Worm (Caenorhabditis elegans): ENCODE measurements around the gene srg-26.
A peak's percentile ranks its signal among the peaks of the same experiment; 100 is the strongest.

The srg-26 gene

ce11 chrV:5330967-5331366 is at the start of gene srg-26:
TSS of gene srg-26 (plus strand) at chrV:5331267.
- TF ChIP-seq B0310.2 (tag; optimal IDR thresholded peaks at IDR 0.05) (no peak), tra-4 (tag; optimal IDR thresholded peaks at IDR 0.05) (no peak), ama-1 (optimal IDR thresholded peaks at IDR 0.05) (no peak), F13C5.2 (tag; optimal IDR thresholded peaks at IDR 0.05) (no peak), aly-1 (tag; optimal IDR thresholded peaks at IDR 0.05) (no peak), hmg-4 (GFP tag; optimal IDR thresholded peaks at IDR 0.05) (no peak), tbx-11 (GFP tag; IDR thresholded peaks at IDR 0.05) (no peak), scrt-1 (GFP tag; IDR thresholded peaks at IDR 0.05) (no peak), ceh-13 (GFP tag; optimal IDR thresholded peaks at IDR 0.05) (no peak), sea-1 (GFP tag; conservative IDR thresholded peaks at IDR 0.05) (no peak), tbx-37 (GFP tag; conservative IDR thresholded peaks at IDR 0.05) (no peak), hmbx-1 (tag; optimal IDR thresholded peaks at IDR 0.05) (no peak), hnd-1 (tag; optimal IDR thresholded peaks at IDR 0.05) (no peak), ceh-36 (tag; optimal IDR thresholded peaks at IDR 0.05) (no peak)

ce11 chrV:5284270-5284980 is 46.6 kb upstream of the srg-26 start:
- TF ChIP-seq hmg-4 (GFP tag; optimal IDR thresholded peaks at IDR 0.05) (peak; percentile 74), ceh-36 (tag; optimal IDR thresholded peaks at IDR 0.05) (peak; percentile 12), tra-4 (tag; optimal IDR thresholded peaks at IDR 0.05) (peak; percentile 53), ets-7 (tag; optimal IDR thresholded peaks at IDR 0.05) (peak; percentile 34), ceh-13 (GFP tag; optimal IDR thresholded peaks at IDR 0.05) (peak; percentile 25)

- TF ChIP-seq ama-1 (optimal IDR thresholded peaks at IDR 0.05) = no peak
- no peak for TF ChIP-seq tra-4 (tag; optimal IDR thresholded peaks at IDR 0.05)
- TF ChIP-seq pes-1 (GFP tag; IDR thresholded peaks at IDR 0.05) = no peak
- no peak for TF ChIP-seq sea-1 (GFP tag; conservative IDR thresholded peaks at IDR 0.05)
- TF ChIP-seq hnd-1 (tag; optimal IDR thresholded peaks at IDR 0.05) = no peak
- no peak for TF ChIP-seq flt-1 (GFP tag; IDR thresholded peaks at IDR 0.05)
- TF ChIP-seq scrt-1 (GFP tag; IDR thresholded peaks at IDR 0.05) = no peak
- TF ChIP-seq ceh-13 (GFP tag; optimal IDR thresholded peaks at IDR 0.05) = no peak
- TF ChIP-seq aly-1 (tag; optimal IDR thresholded peaks at IDR 0.05) = no peak
- no peak for TF ChIP-seq B0310.2 (tag; optimal IDR thresholded peaks at IDR 0.05)
- no peak for TF ChIP-seq ets-7 (tag; optimal IDR thresholded peaks at IDR 0.05)
- TF ChIP-seq ceh-36 (tag; optimal IDR thresholded peaks at IDR 0.05) = no peak
- no peak for TF ChIP-seq F13C5.2 (tag; optimal IDR thresholded peaks at IDR 0.05)
- no peak for TF ChIP-seq tbx-37 (GFP tag; conservative IDR thresholded peaks at IDR 0.05)
- TF ChIP-seq hmbx-1 (tag; optimal IDR thresholded peaks at IDR 0.05) = no peak
- TF ChIP-seq tbx-11 (GFP tag; IDR thresholded peaks at IDR 0.05) = no peak
- TF ChIP-seq hmg-4 (GFP tag; optimal IDR thresholded peaks at IDR 0.05) = no peak
These were observed 43.8 kb upstream of the srg-26 start, which contains the start of gene Y49G5A.1 for ce11 chrV:5287273-5287672. TSS of gene Y49G5A.1 (minus strand) at chrV:5287373.

- TF ChIP-seq scrt-1 (GFP tag; IDR thresholded peaks at IDR 0.05) (no peak), hmbx-1 (tag; optimal IDR thresholded peaks at IDR 0.05) (no peak)
These were observed 42.4 kb upstream of the srg-26 start for ce11 chrV:5288676-5289075.

- no peak for TF ChIP-seq flt-1 (GFP tag; IDR thresholded peaks at IDR 0.05)
- no peak for TF ChIP-seq F13C5.2 (tag; optimal IDR thresholded peaks at IDR 0.05)
- TF ChIP-seq tbx-11 (GFP tag; IDR thresholded peaks at IDR 0.05) = no peak
- no peak for TF ChIP-seq ceh-13 (GFP tag; optimal IDR thresholded peaks at IDR 0.05)
- no peak for TF ChIP-seq sea-1 (GFP tag; conservative IDR thresholded peaks at IDR 0.05)
- TF ChIP-seq hnd-1 (tag; optimal IDR thresholded peaks at IDR 0.05) = no peak
- no peak for TF ChIP-seq ceh-36 (tag; optimal IDR thresholded peaks at IDR 0.05)
- no peak for TF ChIP-seq ama-1 (optimal IDR thresholded peaks at IDR 0.05)
- no peak for TF ChIP-seq B0310.2 (tag; optimal IDR thresholded peaks at IDR 0.05)
- no peak for TF ChIP-seq ets-7 (tag; optimal IDR thresholded peaks at IDR 0.05)
These were observed 35.1 kb upstream of the srg-26 start for ce11 chrV:5295940-5296339.

ce11 chrV:5297740-5298139 is 33.3 kb upstream of the srg-26 start:
- TF ChIP-seq ets-7 (tag; optimal IDR thresholded peaks at IDR 0.05) (no peak), hmg-4 (GFP tag; optimal IDR thresholded peaks at IDR 0.05) (no peak), hnd-1 (tag; optimal IDR thresholded peaks at IDR 0.05) (no peak)

- TF ChIP-seq hmbx-1 (tag; optimal IDR thresholded peaks at IDR 0.05) = no peak
- TF ChIP-seq F13C5.2 (tag; optimal IDR thresholded peaks at IDR 0.05) = no peak
- no peak for TF ChIP-seq ama-1 (optimal IDR thresholded peaks at IDR 0.05)
- TF ChIP-seq hnd-1 (tag; optimal IDR thresholded peaks at IDR 0.05) = no peak
- no peak for TF ChIP-seq ceh-13 (GFP tag; optimal IDR thresholded peaks at IDR 0.05)
- no peak for TF ChIP-seq tbx-37 (GFP tag; conservative IDR thresholded peaks at IDR 0.05)
- no peak for TF ChIP-seq tra-4 (tag; optimal IDR thresholded peaks at IDR 0.05)
- TF ChIP-seq pes-1 (GFP tag; IDR thresholded peaks at IDR 0.05) = no peak
- TF ChIP-seq hmg-4 (GFP tag; optimal IDR thresholded peaks at IDR 0.05) = no peak
- no peak for TF ChIP-seq scrt-1 (GFP tag; IDR thresholded peaks at IDR 0.05)
- no peak for TF ChIP-seq flt-1 (GFP tag; IDR thresholded peaks at IDR 0.05)
- TF ChIP-seq aly-1 (tag; optimal IDR thresholded peaks at IDR 0.05) = no peak
- no peak for TF ChIP-seq sea-1 (GFP tag; conservative IDR thresholded peaks at IDR 0.05)
These were observed 29.8 kb upstream of the srg-26 start for ce11 chrV:5301226-5301625.

- TF ChIP-seq ceh-13 (GFP tag; optimal IDR thresholded peaks at IDR 0.05) (no peak), scrt-1 (GFP tag; IDR thresholded peaks at IDR 0.05) (no peak), flt-1 (GFP tag; IDR thresholded peaks at IDR 0.05) (no peak)
These were observed 27.7 kb upstream of the srg-26 start, which contains the start of gene ncx-2 for ce11 chrV:5303389-5303788. TSS of gene ncx-2 (plus strand) at chrV:5303689.
